Fruit fly (Drosophila melanogaster): ENCODE measurements around the gene CG17026.
A peak's percentile ranks its signal among the peaks of the same experiment; 100 is the strongest.

Gene CG17026

DNA sequence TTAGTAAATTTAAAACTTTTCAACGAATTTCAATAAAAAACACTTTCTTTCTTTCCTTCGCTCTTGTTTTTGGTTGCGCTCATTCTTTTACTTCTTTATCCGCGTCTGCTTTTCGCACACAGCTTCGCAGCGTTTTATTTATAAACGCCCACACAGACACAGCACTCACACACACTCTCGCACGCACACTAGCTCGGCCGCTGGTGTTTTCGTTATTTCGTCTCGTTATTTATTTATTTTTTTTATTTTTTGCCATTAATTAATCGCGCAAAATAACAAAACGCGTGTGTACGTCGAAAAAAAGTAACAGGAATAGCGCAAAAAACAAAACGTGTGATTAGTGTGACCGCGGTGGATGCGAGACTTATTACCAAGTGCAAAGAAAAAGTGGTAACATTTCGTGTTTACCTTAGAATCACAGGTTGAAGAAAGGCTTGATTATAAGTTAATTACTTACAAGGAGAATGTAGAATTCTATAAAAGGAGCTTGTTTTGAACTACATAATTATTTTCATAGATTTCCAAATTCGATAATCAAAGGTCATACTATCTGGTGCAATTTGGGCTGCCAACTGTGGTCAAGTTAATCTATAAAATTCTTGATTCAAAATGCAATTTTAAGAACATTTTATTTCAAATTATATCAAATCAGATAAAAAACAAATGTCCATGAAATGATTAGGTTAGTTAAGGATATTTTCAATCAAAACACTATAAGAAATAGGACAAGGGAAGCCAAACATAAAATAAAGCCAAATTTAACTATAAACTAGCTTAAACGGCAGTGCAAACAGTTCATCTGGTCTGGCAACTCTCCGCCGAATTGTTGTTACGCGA, 29.5 kb downstream of the CG17026 start, which contains the start of the genes hzg and mRpS31 (continued):
- TF ChIP-seq croc (GFP tag; conservative IDR thresholded peaks at IDR 0.05) (no peak), hkb (optimal IDR thresholded peaks at IDR 0.05) (no peak), hkb (GFP tag; IDR thresholded peaks at IDR 0.05) (no peak), HLH54F (GFP tag; optimal IDR thresholded peaks at IDR 0.05) (peak; percentile 45), bsh (GFP tag; optimal IDR thresholded peaks at IDR 0.05) (peak; percentile 55 to 81), CG10979 (tag; optimal IDR thresholded peaks at IDR 0.05) (peak; percentile 40), CG2202 (tag; optimal IDR thresholded peaks at IDR 0.05) (no peak), MBD-R2 (GFP tag; IDR thresholded peaks at IDR 0.05) (peak; percentile 49; the same call in 1 of the 2 replicates), CG6254 (GFP tag; optimal IDR thresholded peaks at IDR 0.05) (no peak), CG1647 (GFP tag; optimal IDR thresholded peaks at IDR 0.05) (no peak), danr (GFP tag; IDR thresholded peaks at IDR 0.05) (no peak), CG7556 (GFP tag; optimal IDR thresholded peaks at IDR 0.05) (peak; percentile 40), unpg (GFP tag; optimal IDR thresholded peaks at IDR 0.05) (peak; percentile 53), CG31365 (tag; optimal IDR thresholded peaks at IDR 0.05) (no peak), zfh2 (GFP tag; optimal IDR thresholded peaks at IDR 0.05) (peak; percentile 60), nau (GFP tag; optimal IDR thresholded peaks at IDR 0.05) (no peak), sob (GFP tag; IDR thresholded peaks at IDR 0.05) (peak; percentile 41; the same call in 1 of the 2 replicates), CG2678 (tag; optimal IDR thresholded peaks at IDR 0.05) (peak; percentile 68), CG12104 (GFP tag; optimal IDR thresholded peaks at IDR 0.05) (no peak), fu2 (GFP tag; optimal IDR thresholded peaks at IDR 0.05) (peak; percentile 32), mld (GFP tag; IDR thresholded peaks at IDR 0.05; ENCODE audit: partially characterized antibody) (no peak), Ravus (GFP tag; IDR thresholded peaks at IDR 0.05) (no peak), Bgb (GFP tag; IDR thresholded peaks at IDR 0.05; ENCODE audit: partially characterized antibody) (peak; percentile 25; the same call in 1 of the 2 replicates), CG14667 (GFP tag; IDR thresholded peaks at IDR 0.05) (no peak), CG4282 (GFP tag; optimal IDR thresholded peaks at IDR 0.05) (no peak), Optix (GFP tag; IDR thresholded peaks at IDR 0.05) (no peak), CG34224 (GFP tag; IDR thresholded peaks at IDR 0.05; ENCODE audit: partially characterized antibody) (no peak), ash1 (GFP tag; optimal IDR thresholded peaks at IDR 0.05) (no peak), NC2β (GFP tag; optimal IDR thresholded peaks at IDR 0.05) (peak; percentile 6), ind (GFP tag; optimal IDR thresholded peaks at IDR 0.05) (peak; percentile 64), dmrt99B (tag; optimal IDR thresholded peaks at IDR 0.05) (peak; percentile 35), CG18262 (tag; optimal IDR thresholded peaks at IDR 0.05) (peak; percentile 66), Kr (GFP tag; optimal IDR thresholded peaks at IDR 0.05) (no peak), Hey (tag; optimal IDR thresholded peaks at IDR 0.05) (no peak), nmo (GFP tag; optimal IDR thresholded peaks at IDR 0.05) (peak; percentile 44), CG7372 (GFP tag; IDR thresholded peaks at IDR 0.05) (peak; percentile 66; the same call in 1 of the 2 replicates), hb (GFP tag; IDR thresholded peaks at IDR 0.05; ENCODE audit: partially characterized antibody) (no peak), slbo (GFP tag; IDR thresholded peaks at IDR 0.05) (peak; percentile 65), CG17802 (tag; optimal IDR thresholded peaks at IDR 0.05) (no peak), fd102C (GFP tag; optimal IDR thresholded peaks at IDR 0.05) (no peak), CG11696 (GFP tag; IDR thresholded peaks at IDR 0.05) (no peak), lmd (GFP tag; IDR thresholded peaks at IDR 0.05) (no peak; the same call in 1 of the 2 replicates), CG32767 (GFP tag; IDR thresholded peaks at IDR 0.05) (no peak), CG42726 (GFP tag; IDR thresholded peaks at IDR 0.05; ENCODE audit: partially characterized antibody) (no peak; the same call in 1 of the 2 replicates), BEAF-32 (GFP tag; optimal IDR thresholded peaks at IDR 0.05) (peak; percentile 51), Bteb2 (GFP tag; optimal IDR thresholded peaks at IDR 0.05) (peak; percentile 27), CG13775 (GFP tag; optimal IDR thresholded peaks at IDR 0.05) (peak; percentile 56), eyg (GFP tag; optimal IDR thresholded peaks at IDR 0.05) (peak; percentile 24), CG6175 (GFP tag; IDR thresholded peaks at IDR 0.05) (no peak)

Data from whole organism, embryonic.